Worm (Caenorhabditis elegans): ENCODE data around the gene F02A9.1.

ce11 chrIII:9083118-9083517 is 5.5 kb upstream of the F02A9.1 start:
- TF ChIP-seq ama-1 (optimal IDR thresholded peaks at IDR 0.05) (no peak), Y48G9A.11 (GFP tag; IDR thresholded peaks at IDR 0.05) (no peak), ceh-20 (GFP tag; IDR thresholded peaks at IDR 0.05) (no peak), unc-62 (GFP tag; optimal IDR thresholded peaks at IDR 0.05 in 1 of 2) (peak in 1 of 2 experiments; percentile 84), unc-62 (tag; optimal IDR thresholded peaks at IDR 0.05) (no peak), ceh-82 (tag; optimal IDR thresholded peaks at IDR 0.05) (no peak), pqm-1 (tag; optimal IDR thresholded peaks at IDR 0.05) (no peak)
